Fruit fly (Drosophila melanogaster): ENCODE results near the gene TyrRII.

The TyrRII gene

DNA sequence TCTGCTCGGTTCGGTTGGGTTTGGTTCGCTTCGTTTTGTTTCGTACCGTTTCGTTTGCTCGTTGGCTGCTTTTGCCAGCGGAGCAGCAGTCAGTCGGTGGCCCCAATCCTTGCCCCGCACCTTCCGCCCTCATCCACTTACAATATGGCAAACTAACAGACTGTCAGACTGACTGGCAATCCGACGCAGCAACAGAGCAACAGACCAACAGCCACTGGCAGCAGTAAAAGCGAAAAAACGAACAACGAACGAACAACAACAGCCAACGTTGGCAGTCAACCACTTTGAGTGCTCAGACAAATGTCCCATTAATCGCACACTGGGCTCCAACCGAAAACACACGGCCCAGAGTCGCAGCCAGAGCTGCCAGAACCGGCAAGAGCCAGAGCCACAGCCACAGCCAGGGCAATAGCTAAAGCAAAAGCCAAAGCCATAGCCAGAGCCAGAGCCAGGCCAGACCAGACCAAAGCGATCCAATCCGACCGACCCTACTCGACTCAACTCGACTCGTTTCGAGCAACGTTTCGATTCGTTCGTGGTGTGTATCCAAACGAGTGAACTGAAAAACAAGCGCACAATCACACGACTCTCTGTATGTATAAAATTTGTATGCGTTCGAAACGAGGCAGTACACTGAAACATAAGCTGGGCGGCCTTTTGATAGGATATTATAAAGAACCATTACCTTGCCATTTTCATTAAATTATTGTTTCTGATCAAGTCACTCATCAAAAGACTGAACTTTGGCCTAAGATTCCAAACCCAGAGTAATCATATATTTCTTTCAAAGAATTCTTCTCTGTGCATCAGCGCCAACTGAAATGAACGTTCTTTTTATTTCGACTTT lies 32.5 kb upstream of the TyrRII start (continued):
- TF ChIP-seq CG10669 (GFP tag; optimal IDR thresholded peaks at IDR 0.05) (peak; percentile 100), Sox15 (GFP tag; optimal IDR thresholded peaks at IDR 0.05) (peak; percentile 100), dsx (GFP tag; optimal IDR thresholded peaks at IDR 0.05; ENCODE audit: poor library complexity, severe bottlenecking) (peak; percentile 99), lz (GFP tag; optimal IDR thresholded peaks at IDR 0.05) (peak; percentile 100), fd59A (GFP tag; optimal IDR thresholded peaks at IDR 0.05) (peak; percentile 100), Hr39 (GFP tag; optimal IDR thresholded peaks at IDR 0.05) (peak; percentile 100), CG32006 (GFP tag; optimal IDR thresholded peaks at IDR 0.05) (peak; percentile 100), Ets96B (tag; optimal IDR thresholded peaks at IDR 0.05) (peak; percentile 100), Smox (GFP tag; optimal IDR thresholded peaks at IDR 0.05) (peak; percentile 100), topi (GFP tag; optimal IDR thresholded peaks at IDR 0.05) (peak; percentile 100), CG16779 (tag; optimal IDR thresholded peaks at IDR 0.05) (peak; percentile 99), net (GFP tag; optimal IDR thresholded peaks at IDR 0.05) (peak; percentile 100), CG8632 (GFP tag; optimal IDR thresholded peaks at IDR 0.05) (peak; percentile 100), CG1621 (tag; optimal IDR thresholded peaks at IDR 0.05) (peak; percentile 99), CG7368 (GFP tag; optimal IDR thresholded peaks at IDR 0.05) (peak; percentile 100), CG3919 (GFP tag; optimal IDR thresholded peaks at IDR 0.05) (peak; percentile 100), CG11294 (GFP tag; IDR thresholded peaks at IDR 0.05) (peak; percentile 100), fd85E (GFP tag; optimal IDR thresholded peaks at IDR 0.05) (peak; percentile 99), CG6792 (GFP tag; optimal IDR thresholded peaks at IDR 0.05) (peak; percentile 100), CG4318 (GFP tag; optimal IDR thresholded peaks at IDR 0.05) (peak; percentile 100), CG15336 (GFP tag; IDR thresholded peaks at IDR 0.05) (peak; percentile 100), Eip78C (GFP tag) (peak; percentile 100), Ets21C (GFP tag; optimal IDR thresholded peaks at IDR 0.05) (peak; percentile 100)

DNA sequence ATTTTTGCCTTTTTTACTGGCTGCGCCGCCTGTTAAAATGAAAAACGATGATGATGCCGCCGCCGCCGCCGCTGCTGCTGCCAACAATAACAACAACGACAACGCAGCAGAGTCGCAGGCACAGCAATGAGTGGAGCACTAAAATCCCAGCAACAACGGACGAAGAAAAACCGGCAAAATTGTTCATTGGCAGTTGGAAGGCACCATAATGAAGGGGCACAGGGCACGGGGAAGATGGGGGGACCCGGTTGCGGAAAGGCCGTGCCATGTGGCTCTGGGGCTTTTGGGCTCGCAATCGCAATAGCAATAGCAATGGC lies 31.9 kb upstream of the TyrRII start:
- TF ChIP-seq svp (GFP tag), result no peak
- TF ChIP-seq CG11902 (GFP tag; optimal IDR thresholded peaks at IDR 0.05), result no peak
- TF ChIP-seq CG6808 (GFP tag; optimal IDR thresholded peaks at IDR 0.05), result peak; percentile 9
- TF ChIP-seq pdm3 (GFP tag; optimal IDR thresholded peaks at IDR 0.05), result no peak
- TF ChIP-seq Eip75B (GFP tag; optimal IDR thresholded peaks at IDR 0.05), result no peak
- peak; percentile 5 for TF ChIP-seq CG6854 (GFP tag; optimal IDR thresholded peaks at IDR 0.05)
- TF ChIP-seq esn (GFP tag; optimal IDR thresholded peaks at IDR 0.05), result no peak

DNA sequence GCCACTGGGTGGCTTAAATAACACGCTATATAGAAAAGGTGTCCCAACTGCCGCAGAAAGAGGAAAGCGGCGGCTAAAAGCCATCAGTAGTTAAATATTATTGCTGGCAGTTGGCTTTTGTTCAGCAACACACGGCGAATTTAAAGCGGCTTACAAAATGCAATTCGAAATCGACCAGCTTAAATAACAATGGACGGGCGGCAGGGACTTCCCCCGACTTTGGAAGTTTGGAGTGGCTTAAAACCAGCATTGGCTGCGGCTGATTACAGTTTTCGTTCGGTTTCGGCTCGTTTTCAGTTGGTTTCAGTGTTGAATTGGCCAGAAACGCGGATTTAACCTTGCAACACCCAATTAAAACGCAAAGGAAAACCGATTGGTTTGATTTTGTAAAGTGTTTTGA lies 31.3 kb upstream of the TyrRII start:
- no peak for TF ChIP-seq CG6808 (GFP tag; optimal IDR thresholded peaks at IDR 0.05)

dm6 chr3R:17705899-17706831 lies 30.2 kb upstream of the TyrRII start:
- TF ChIP-seq CG16779 (tag; optimal IDR thresholded peaks at IDR 0.05), result peak; percentile 40
- peak; percentile 6 for TF ChIP-seq CG9139 (GFP tag; optimal IDR thresholded peaks at IDR 0.05)
- peak; percentile 14 for TF ChIP-seq CG32006 (GFP tag; optimal IDR thresholded peaks at IDR 0.05)
- TF ChIP-seq spab (GFP tag; optimal IDR thresholded peaks at IDR 0.05), result peak; percentile 18
- TF ChIP-seq svp (GFP tag), result peak; percentile 86
- TF ChIP-seq salr (GFP tag; optimal IDR thresholded peaks at IDR 0.05), result no peak
- TF ChIP-seq acj6 (GFP tag; optimal IDR thresholded peaks at IDR 0.05), result peak; percentile 25
- no peak for TF ChIP-seq cyc (GFP tag; optimal IDR thresholded peaks at IDR 0.05)
- TF ChIP-seq Blimp-1 (GFP tag; optimal IDR thresholded peaks at IDR 0.05), result peak; percentile 32
- no peak for TF ChIP-seq Hr38 (GFP tag; optimal IDR thresholded peaks at IDR 0.05)
- TF ChIP-seq Sox14 (GFP tag; optimal IDR thresholded peaks at IDR 0.05), result peak; percentile 16
- TF ChIP-seq CG15336 (GFP tag; IDR thresholded peaks at IDR 0.05), result no peak
- no peak for TF ChIP-seq CG6276 (GFP tag; optimal IDR thresholded peaks at IDR 0.05)
- no peak for TF ChIP-seq CG6792 (GFP tag; optimal IDR thresholded peaks at IDR 0.05)
- TF ChIP-seq vri (GFP tag; optimal IDR thresholded peaks at IDR 0.05), result peak; percentile 23
- peak; percentile 8 for TF ChIP-seq CG6808 (GFP tag; optimal IDR thresholded peaks at IDR 0.05)
- no peak for TF ChIP-seq CG3032 (tag; optimal IDR thresholded peaks at IDR 0.05)
- peak; percentile 24 for TF ChIP-seq CG34406 (GFP tag; optimal IDR thresholded peaks at IDR 0.05)
- no peak for TF ChIP-seq achi (GFP tag; optimal IDR thresholded peaks at IDR 0.05)
- TF ChIP-seq Sox102F (GFP tag; optimal IDR thresholded peaks at IDR 0.05), result no peak
